Fruit fly (Drosophila melanogaster): ENCODE measurements around the gene CG13299.

CG13299 gene

dm6 chr3L:6220187-6220586, 12.0 kb downstream of the CG13299 start, which contains the start of gene CG33946 (continued):
- TF ChIP-seq CG32006 (GFP tag; optimal IDR thresholded peaks at IDR 0.05) (peak; percentile 74), CG16779 (tag; optimal IDR thresholded peaks at IDR 0.05) (no peak), svp (GFP tag) (peak; percentile 87), ss (GFP tag; optimal IDR thresholded peaks at IDR 0.05) (no peak), CG3032 (tag; optimal IDR thresholded peaks at IDR 0.05) (peak; percentile 3), Hr4 (GFP tag; optimal IDR thresholded peaks at IDR 0.05) (peak; percentile 60), achi (GFP tag; optimal IDR thresholded peaks at IDR 0.05) (peak; percentile 53), fd85E (GFP tag; optimal IDR thresholded peaks at IDR 0.05) (no peak), CG6163 (GFP tag; IDR thresholded peaks at IDR 0.05) (peak; percentile 82), dsx (GFP tag; optimal IDR thresholded peaks at IDR 0.05; ENCODE audit: poor library complexity, severe bottlenecking) (no peak), CG4318 (GFP tag; optimal IDR thresholded peaks at IDR 0.05) (peak; percentile 40), CG10669 (GFP tag; optimal IDR thresholded peaks at IDR 0.05) (peak; percentile 1), Hr39 (GFP tag; optimal IDR thresholded peaks at IDR 0.05) (peak; percentile 85), acj6 (GFP tag; optimal IDR thresholded peaks at IDR 0.05) (peak; percentile 58), CG10631 (GFP tag; optimal IDR thresholded peaks at IDR 0.05) (peak; percentile 49), CG6276 (GFP tag; optimal IDR thresholded peaks at IDR 0.05) (peak; percentile 40), CG6854 (GFP tag; optimal IDR thresholded peaks at IDR 0.05) (no peak), cyc (GFP tag; optimal IDR thresholded peaks at IDR 0.05) (peak; percentile 82), CG15336 (GFP tag; IDR thresholded peaks at IDR 0.05) (peak; percentile 76), Eip78C (GFP tag) (peak; percentile 59), CG1621 (tag; optimal IDR thresholded peaks at IDR 0.05) (no peak), Hr38 (GFP tag; optimal IDR thresholded peaks at IDR 0.05) (no peak), CG11762 (GFP tag; optimal IDR thresholded peaks at IDR 0.05; ENCODE audit: insufficient read depth) (peak; percentile 57), fd59A (GFP tag; optimal IDR thresholded peaks at IDR 0.05) (no peak), Eip75B (GFP tag; optimal IDR thresholded peaks at IDR 0.05) (peak; percentile 39), CG7368 (GFP tag; optimal IDR thresholded peaks at IDR 0.05) (peak; percentile 39), Met (GFP tag; optimal IDR thresholded peaks at IDR 0.05) (peak; percentile 70), Eip93F (GFP tag; optimal IDR thresholded peaks at IDR 0.05) (no peak), OdsH (GFP tag; optimal IDR thresholded peaks at IDR 0.05) (peak; percentile 57)

- TF ChIP-seq fkh (GFP tag; optimal IDR thresholded peaks at IDR 0.05) (peak; percentile 81), CG1621 (tag; optimal IDR thresholded peaks at IDR 0.05) (peak; percentile 61), CG3919 (GFP tag; optimal IDR thresholded peaks at IDR 0.05) (no peak), eg (GFP tag; IDR thresholded peaks at IDR 0.05) (peak; percentile 45; the same call in 1 of the 3 replicates), CG6276 (GFP tag; optimal IDR thresholded peaks at IDR 0.05) (peak; percentile 1), CG16779 (tag; optimal IDR thresholded peaks at IDR 0.05) (peak; percentile 46), Eip78C (GFP tag) (peak; percentile 25), dsx (GFP tag; optimal IDR thresholded peaks at IDR 0.05; ENCODE audit: poor library complexity, severe bottlenecking) (peak; percentile 14), Eip75B (GFP tag; optimal IDR thresholded peaks at IDR 0.05) (peak; percentile 22), CG34406 (GFP tag; optimal IDR thresholded peaks at IDR 0.05) (no peak), Sox102F (GFP tag; optimal IDR thresholded peaks at IDR 0.05) (peak; percentile 8), CG3032 (tag; optimal IDR thresholded peaks at IDR 0.05) (no peak), CG15336 (GFP tag; IDR thresholded peaks at IDR 0.05) (peak; percentile 66; the same call in 1 of the 2 replicates), ss (GFP tag; optimal IDR thresholded peaks at IDR 0.05) (peak; percentile 64 to 66), CG7368 (GFP tag; optimal IDR thresholded peaks at IDR 0.05) (no peak), spab (GFP tag; optimal IDR thresholded peaks at IDR 0.05) (peak; percentile 18), fd85E (GFP tag; optimal IDR thresholded peaks at IDR 0.05) (no peak), salr (GFP tag; optimal IDR thresholded peaks at IDR 0.05) (no peak), CG6808 (GFP tag; optimal IDR thresholded peaks at IDR 0.05) (peak; percentile 45), svp (GFP tag) (no peak), CG8632 (GFP tag; optimal IDR thresholded peaks at IDR 0.05) (no peak), CG6854 (GFP tag; optimal IDR thresholded peaks at IDR 0.05) (peak; percentile 68), net (GFP tag; optimal IDR thresholded peaks at IDR 0.05) (peak; percentile 50), CG6163 (GFP tag; IDR thresholded peaks at IDR 0.05) (peak; percentile 71; the same call in 2 of the 3 replicates), achi (GFP tag; optimal IDR thresholded peaks at IDR 0.05) (no peak), CG10669 (GFP tag; optimal IDR thresholded peaks at IDR 0.05) (peak; percentile 9), acj6 (GFP tag; optimal IDR thresholded peaks at IDR 0.05) (no peak), Hr38 (GFP tag; optimal IDR thresholded peaks at IDR 0.05) (no peak), CG8119 (GFP tag; IDR thresholded peaks at IDR 0.05) (peak; percentile 49; the same call in 2 of the 3 replicates), CG10631 (GFP tag; optimal IDR thresholded peaks at IDR 0.05) (no peak), CG11762 (GFP tag; optimal IDR thresholded peaks at IDR 0.05; ENCODE audit: insufficient read depth) (no peak), Ets96B (tag; optimal IDR thresholded peaks at IDR 0.05) (peak; percentile 21), CG9139 (GFP tag; optimal IDR thresholded peaks at IDR 0.05) (peak; percentile 55)
Measured at dm6 chr3L:6218517-6219155, 13.5 kb downstream of the CG13299 start.

Data from whole organism, prepupa.